Worm (Caenorhabditis elegans) whole organism, mixed stage, embryonic: Measurements from ENCODE around the gene T24H10.1.

Source experiments
- blmp-1 ChIP-seq: fragments of 150-350 bp; optimal IDR thresholded peaks from 2 replicates; lab custom pipeline; 2014; ENCODE audit warnings: missing biosample characterization, missing genetic modification characterization
- ceh-39 ChIP-seq: fragments of 150-350 bp; optimal IDR thresholded peaks from 2 replicates; lab custom pipeline; 2014; ENCODE audit warnings: missing biosample characterization, missing genetic modification characterization
- elt-3 ChIP-seq: fragments of 150-350 bp; optimal IDR thresholded peaks from 2 replicates; lab custom pipeline; 2014; ENCODE audit warnings: missing biosample characterization, missing genetic modification characterization
- lin-13 ChIP-seq: fragments of 150-350 bp; optimal IDR thresholded peaks from 2 replicates; lab custom pipeline; 2014; ENCODE audit warnings: missing biosample characterization, missing genetic modification characterization
- mep-1 ChIP-seq: fragments of 150-350 bp; optimal IDR thresholded peaks from 2 replicates; lab custom pipeline; 2017; ENCODE audit warnings: missing biosample characterization, missing genetic modification reagents, missing genetic modification characterization, inconsistent platforms
- mls-2 ChIP-seq: sonication (generic microtip); optimal IDR thresholded peaks from 2 replicates; lab custom pipeline; 2016; ENCODE audit warnings: mild to moderate bottlenecking, missing genetic modification characterization, moderate library complexity, missing compliant biosample characterization
- nhr-2 ChIP-seq: fragments of 150-350 bp; optimal IDR thresholded peaks from 2 replicates; lab custom pipeline; 2014; ENCODE audit warnings: missing biosample characterization, missing genetic modification characterization
- nhr-28 ChIP-seq: fragments of 150-350 bp; optimal IDR thresholded peaks from 2 replicates; lab custom pipeline; 2014; ENCODE audit warnings: missing biosample characterization, missing genetic modification characterization
- nhr-76 ChIP-seq: sonication (generic microtip); optimal IDR thresholded peaks from 2 replicates; lab custom pipeline; 2017; ENCODE audit warnings: missing biosample characterization, missing genetic modification characterization
- sem-2 ChIP-seq: fragments of 200-800 bp; sonication (Bioruptor generic); optimal IDR thresholded peaks from 2 replicates; lab custom pipeline; 2018; ENCODE audit warnings: mild to moderate bottlenecking, missing genetic modification characterization, missing compliant biosample characterization
- snpc-4 ChIP-seq: fragments of 150-350 bp; optimal IDR thresholded peaks from 2 replicates; lab custom pipeline; 2014; ENCODE audit warnings: missing biosample characterization, missing genetic modification characterization
- unc-62 ChIP-seq: fragments of 150-350 bp; optimal IDR thresholded peaks from 2 replicates; lab custom pipeline; 2014; ENCODE audit warnings: missing biosample characterization, missing genetic modification reagents, missing genetic modification characterization

- TF ChIP-seq elt-3 (tag; lab: Kevin White, UChicago): no peak
- no peak for TF ChIP-seq sem-2
- TF ChIP-seq mls-2: peak; percentile 36
- TF ChIP-seq snpc-4 (tag; lab: Kevin White, UChicago): no peak
- TF ChIP-seq nhr-28 (tag; lab: Kevin White, UChicago): no peak
- TF ChIP-seq ceh-39: peak; percentile 67
- no peak for TF ChIP-seq blmp-1 (tag; lab: Kevin White, UChicago)
- TF ChIP-seq mep-1 (tag; lab: Kevin White, UChicago): peak; percentile 94
- no peak for TF ChIP-seq unc-62 (GFP tag; lab: Kevin White, UChicago)
- peak; percentile 85 for TF ChIP-seq lin-13 (tag; lab: Kevin White, UChicago)
- no peak for TF ChIP-seq nhr-76 (tag; lab: Kevin White, UChicago)
- TF ChIP-seq nhr-2 (tag; lab: Kevin White, UChicago): no peak
Measured at ce11 chrII:9054604-9055003, 44.6 kb upstream of the T24H10.1 start, which contains the start of gene chmp-7.
